Worm (Caenorhabditis elegans) whole organism, L4 larva: ENCODE results near the gene Y54G2A.45.

Source experiments
- R02D3.7 ChIP-seq: fragments of 150-350 bp; sonication (generic microtip); optimal IDR thresholded peaks from 3 replicates; lab custom pipeline; 2014; ENCODE audit warnings: missing biosample characterization, missing genetic modification characterization
- ama-1 ChIP-seq: fragments of 150-350 bp; optimal IDR thresholded peaks from 2 replicates; lab custom pipeline; 2014; ENCODE audit warnings: inconsistent platforms, mixed read lengths
- dmd-6 ChIP-seq: fragments of 200-800 bp; sonication (Bioruptor generic); IDR thresholded peaks from 2 replicates; pipeline ENCODE4 v1.3.6; 2022; ENCODE audit warnings: missing genetic modification reagents, missing genetic modification characterization, missing compliant biosample characterization
- pqm-1 ChIP-seq: sonication (generic microtip); optimal IDR thresholded peaks from 2 replicates; lab custom pipeline; 2017; ENCODE audit warnings: missing biosample characterization, missing genetic modification characterization
- snpc-1.2 ChIP-seq: fragments of 200-800 bp; sonication (Bioruptor generic); IDR thresholded peaks from 2 replicates; pipeline ENCODE4 v1.3.6; 2022; ENCODE audit warnings: missing genetic modification reagents, missing genetic modification characterization, missing compliant biosample characterization
- zag-1 ChIP-seq: fragments of 150-350 bp; optimal IDR thresholded peaks from 2 replicates; lab custom pipeline; 2014; ENCODE audit warnings: missing biosample characterization, missing genetic modification characterization

DNA sequence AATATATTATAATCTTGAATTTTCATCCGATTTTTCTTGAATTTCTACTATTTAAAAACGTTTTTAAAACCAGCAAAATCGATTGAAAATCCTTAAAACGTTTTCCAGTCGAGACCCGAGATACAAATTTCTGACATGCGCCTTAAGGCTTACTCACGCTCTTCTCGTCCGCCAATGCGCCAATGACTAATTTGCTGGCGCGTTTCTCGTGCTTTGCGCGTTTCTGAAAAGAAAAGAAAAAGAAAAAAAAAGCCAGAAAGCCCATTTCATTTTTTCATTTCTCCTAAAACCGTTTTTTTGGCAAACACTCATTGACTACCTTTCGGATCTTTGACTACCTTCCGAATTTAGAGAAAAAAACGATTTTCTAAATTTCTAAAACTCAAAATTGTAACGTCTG, 28.9 kb upstream of the Y54G2A.45 start:
- TF ChIP-seq pqm-1 (tag; lab: Kevin White, UChicago) (no peak), ama-1 (no peak), zag-1 (tag; lab: Kevin White, UChicago) (no peak), R02D3.7 (tag; lab: Kevin White, UChicago) (no peak), snpc-1.2 (GFP tag; lab: Robert Waterston, UW) (no peak), dmd-6 (GFP tag; lab: Robert Waterston, UW) (no peak)
